Fruit fly (Drosophila melanogaster) whole organism, adult: ENCODE results near the gene moi.

ENCODE experiments used
- CG11617 ChIP-seq: fragments of 200-800 bp; sonication (Bioruptor generic); optimal IDR thresholded peaks from 2 replicates; lab custom pipeline; 2017; ENCODE audit warnings: mild to moderate bottlenecking, missing biosample characterization, missing genetic modification reagents, missing genetic modification characterization
- CG12768 ChIP-seq: fragments of 200-800 bp; sonication (Bioruptor generic); optimal IDR thresholded peaks from 2 replicates; lab custom pipeline; 2017; ENCODE audit warnings: missing biosample characterization, missing genetic modification characterization, mild to moderate bottlenecking, moderate library complexity, missing genetic modification reagents
- CG14711 ChIP-seq: fragments of 200-800 bp; sonication (Bioruptor generic); optimal IDR thresholded peaks from 2 replicates; lab custom pipeline; 2018; ENCODE audit warnings: missing biosample characterization, mild to moderate bottlenecking, missing genetic modification characterization, moderate library complexity
- CG1620 ChIP-seq: fragments of 200-800 bp; sonication (Bioruptor generic); optimal IDR thresholded peaks from 2 replicates; lab custom pipeline; 2016; ENCODE audit warnings: missing biosample characterization, missing genetic modification characterization
- CG33017 ChIP-seq: fragments of 200-800 bp; sonication (Bioruptor generic); optimal IDR thresholded peaks from 2 replicates; lab custom pipeline; 2018; ENCODE audit warnings: missing biosample characterization, mild to moderate bottlenecking, missing genetic modification characterization, moderate library complexity
- CG5204 ChIP-seq: fragments of 200-800 bp; sonication (Bioruptor generic); optimal IDR thresholded peaks from 2 replicates; lab custom pipeline; 2016; ENCODE audit warnings: missing biosample characterization, missing genetic modification characterization
- CG7045 ChIP-seq: fragments of 200-800 bp; sonication (Bioruptor generic); optimal IDR thresholded peaks from 2 replicates; lab custom pipeline; 2017; ENCODE audit warnings: missing biosample characterization, mild to moderate bottlenecking, missing genetic modification characterization
- CG7101 ChIP-seq: fragments of 200-800 bp; sonication (Bioruptor generic); optimal IDR thresholded peaks from 2 replicates; lab custom pipeline; 2018; ENCODE audit warnings: missing biosample characterization, mild to moderate bottlenecking, missing genetic modification characterization, moderate library complexity
- Clk ChIP-seq: fragments of 200-800 bp; sonication (Bioruptor generic); optimal IDR thresholded peaks from 2 replicates; lab custom pipeline; 2017; ENCODE audit warnings: missing biosample characterization, missing genetic modification characterization
- Crg-1 ChIP-seq: fragments of 200-800 bp; sonication (Bioruptor generic); optimal IDR thresholded peaks from 2 replicates; lab custom pipeline; 2016; ENCODE audit warnings: missing biosample characterization, missing genetic modification characterization
- Hr96 ChIP-seq: fragments of 200-800 bp; sonication (Bioruptor generic); optimal IDR thresholded peaks from 2 replicates; lab custom pipeline; 2016; ENCODE audit warnings: missing biosample characterization, missing genetic modification characterization
- Mnt ChIP-seq: fragments of 200-800 bp; sonication (Bioruptor generic); optimal IDR thresholded peaks from 2 replicates; lab custom pipeline; 2016; ENCODE audit warnings: missing biosample characterization, mild to moderate bottlenecking, missing genetic modification characterization
- bab1 ChIP-seq: fragments of 200-800 bp; sonication (Bioruptor generic); optimal IDR thresholded peaks from 3 replicates; lab custom pipeline; 2019; ENCODE audit warnings: missing biosample characterization, mild to moderate bottlenecking, missing genetic modification characterization, moderate library complexity
- cic ChIP-seq: fragments of 200-800 bp; sonication (Bioruptor generic); optimal IDR thresholded peaks from 2 replicates; lab custom pipeline; 2017; ENCODE audit warnings: missing biosample characterization, mild to moderate bottlenecking, missing genetic modification characterization, moderate library complexity
- cnc ChIP-seq, 2 experiments: fragments of >200 bp; optimal IDR thresholded peaks; 2 replicates each; lab custom pipeline; 2017
- kay ChIP-seq: fragments of 200-800 bp; sonication (Bioruptor generic); peaks from one replicate; lab custom pipeline; 2016; ENCODE audit warnings: missing biosample characterization, missing genetic modification characterization, borderline replicate concordance
- ovo ChIP-seq: fragments of 200-800 bp; sonication (Bioruptor generic); optimal IDR thresholded peaks from 2 replicates; lab custom pipeline; 2016; ENCODE audit warnings: missing biosample characterization, missing genetic modification characterization
- pad ChIP-seq: fragments of 200-800 bp; sonication (Bioruptor generic); optimal IDR thresholded peaks from 3 replicates; lab custom pipeline; 2017; ENCODE audit warnings: missing biosample characterization, missing genetic modification characterization, mild to moderate bottlenecking, moderate library complexity, missing genetic modification reagents
- tj ChIP-seq: fragments of 200-800 bp; sonication (Bioruptor generic); optimal IDR thresholded peaks from 3 replicates; lab custom pipeline; 2017; ENCODE audit warnings: missing biosample characterization, mild to moderate bottlenecking, missing genetic modification characterization, moderate library complexity
- toe ChIP-seq: fragments of 200-800 bp; sonication (Bioruptor generic); optimal IDR thresholded peaks from 2 replicates; lab custom pipeline; 2016; ENCODE audit warnings: missing biosample characterization, missing genetic modification characterization

The moi gene

dm6 chr3R:18235879-18236278, 19.5 kb upstream of the moi start, which contains the start of gene repo:
repo (plus strand) TSS chr3R:18236192.
- TF ChIP-seq tj (GFP tag; lab: Kevin White, UChicago) (peak; percentile 1), CG7101 (tag; lab: Kevin White, UChicago) (no peak), pad (GFP tag; lab: Kevin White, UChicago) (peak; percentile 13)

- TF ChIP-seq CG33017 (tag; lab: Kevin White, UChicago) (no peak), Clk (GFP tag; lab: Kevin White, UChicago) (no peak), ovo (GFP tag; lab: Kevin White, UChicago) (peak; percentile 8), toe (peak; percentile 28), CG12768 (GFP tag; lab: Kevin White, UChicago) (peak; percentile 25), Hr96 (GFP tag; lab: Kevin White, UChicago) (peak; percentile 25), bab1 (GFP tag; lab: Kevin White, UChicago) (peak; percentile 50), CG7045 (GFP tag; lab: Kevin White, UChicago) (peak; percentile 22), pad (GFP tag; lab: Kevin White, UChicago) (peak; percentile 5), cic (GFP tag; lab: Kevin White, UChicago) (no peak), Crg-1 (no peak), CG11617 (no peak), CG7101 (tag; lab: Kevin White, UChicago) (peak; percentile 52), CG1620 (GFP tag; lab: Kevin White, UChicago) (peak; percentile 28), Mnt (GFP tag; lab: Kevin White, UChicago) (peak; percentile 53), CG14711 (tag; lab: Kevin White, UChicago) (peak; percentile 13)
Measured at dm6 chr3R:18242089-18242955, 13.0 kb upstream of the moi start, which contains the start of the genes CG7156 and 14-3-3epsilon. CG7156 (minus strand) TSS chr3R:18242159. 14-3-3epsilon (plus strand) TSS chr3R:18242531.

dm6 chr3R:18243000-18243399, 12.3 kb upstream of the moi start:
- no peak for TF ChIP-seq CG5204 (GFP tag; lab: Kevin White, UChicago)
- no peak for TF ChIP-seq Mnt (GFP tag; lab: Kevin White, UChicago)
- peak in 1 of 2 experiments; percentile 35 for TF ChIP-seq cnc (optimal IDR thresholded peaks at IDR 0.05; lab: Kevin White, UChicago)
- no peak for TF ChIP-seq Clk (GFP tag; lab: Kevin White, UChicago)
- no peak for TF ChIP-seq CG7045 (GFP tag; lab: Kevin White, UChicago)
- no peak for TF ChIP-seq Crg-1
- TF ChIP-seq toe = no peak

- TF ChIP-seq Crg-1 (no peak), kay (GFP tag; lab: Kevin White, UChicago) (peak; percentile 96), bab1 (GFP tag; lab: Kevin White, UChicago) (no peak), Hr96 (GFP tag; lab: Kevin White, UChicago) (peak; percentile 38), CG14711 (tag; lab: Kevin White, UChicago) (peak; percentile 94)
Measured at dm6 chr3R:18243718-18244170, 11.6 kb upstream of the moi start.

dm6 chr3R:18244171-18245043, 10.9 kb upstream of the moi start:
- TF ChIP-seq Mnt (GFP tag; lab: Kevin White, UChicago) = peak; percentile 52
- peak; percentile 6 for TF ChIP-seq bab1 (GFP tag; lab: Kevin White, UChicago)
- no peak for TF ChIP-seq Clk (GFP tag; lab: Kevin White, UChicago)
- peak; percentile 29 for TF ChIP-seq CG1620 (GFP tag; lab: Kevin White, UChicago)
- peak; percentile 82 for TF ChIP-seq cic (GFP tag; lab: Kevin White, UChicago)
- peak; percentile 75 for TF ChIP-seq tj (GFP tag; lab: Kevin White, UChicago)
- TF ChIP-seq CG5204 (GFP tag; lab: Kevin White, UChicago) = no peak
- no peak for TF ChIP-seq toe
- TF ChIP-seq kay (GFP tag; lab: Kevin White, UChicago) = no peak
- no peak for TF ChIP-seq cnc (optimal IDR thresholded peaks at IDR 0.05; lab: Kevin White, UChicago)
- TF ChIP-seq Crg-1 = peak; percentile 53
- peak; percentile 55 for TF ChIP-seq CG12768 (GFP tag; lab: Kevin White, UChicago)
- peak; percentile 20 for TF ChIP-seq CG11617
- TF ChIP-seq CG33017 (tag; lab: Kevin White, UChicago) = no peak
- TF ChIP-seq ovo (GFP tag; lab: Kevin White, UChicago) = no peak
- TF ChIP-seq CG14711 (tag; lab: Kevin White, UChicago) = no peak
- TF ChIP-seq CG7101 (tag; lab: Kevin White, UChicago) = no peak
- peak; percentile 36 for TF ChIP-seq CG7045 (GFP tag; lab: Kevin White, UChicago)
- TF ChIP-seq Hr96 (GFP tag; lab: Kevin White, UChicago) = peak; percentile 33
- peak; percentile 82 for TF ChIP-seq pad (GFP tag; lab: Kevin White, UChicago)
